Worm (Caenorhabditis elegans) whole organism, young adult: ENCODE data around the gene srg-41.

Experiments used
- B0261.1 ChIP-seq: sonication (generic microtip); optimal IDR thresholded peaks from 2 replicates; lab custom pipeline; 2016; ENCODE audit warnings: mild to moderate bottlenecking, missing genetic modification characterization, moderate library complexity, missing compliant biosample characterization
- B0336.3 ChIP-seq: fragments of 200-800 bp; sonication (Bioruptor generic); IDR thresholded peaks from 2 replicates; pipeline ENCODE4 v1.3.6; 2022; ENCODE audit warnings: missing genetic modification characterization, missing compliant biosample characterization
- D2030.7 ChIP-seq: fragments of 200-800 bp; sonication (Bioruptor generic); IDR thresholded peaks from 2 replicates; pipeline ENCODE4 v1.3.6; 2022; ENCODE audit warnings: missing genetic modification reagents, missing genetic modification characterization, missing compliant biosample characterization
- F39B2.1 ChIP-seq: fragments of 200-800 bp; sonication (Bioruptor generic); IDR thresholded peaks from 2 replicates; pipeline ENCODE4 v1.3.6; 2022; ENCODE audit warnings: missing genetic modification reagents, missing genetic modification characterization, missing compliant biosample characterization
- K12H6.12 ChIP-seq: fragments of 200-800 bp; sonication (Bioruptor generic); optimal IDR thresholded peaks from 2 replicates; lab custom pipeline; 2018; ENCODE audit warnings: mild to moderate bottlenecking, missing genetic modification characterization, missing compliant biosample characterization
- Y53G8AR.9 ChIP-seq: fragments of 200-800 bp; sonication (Bioruptor generic); conservative IDR thresholded peaks from 2 replicates; pipeline ENCODE4 v1.3.6; 2022; ENCODE audit warnings: missing genetic modification reagents, missing genetic modification characterization, missing compliant biosample characterization
- Y79H2A.3 ChIP-seq: fragments of 200-800 bp; sonication (Bioruptor generic); conservative IDR thresholded peaks from 2 replicates; pipeline ENCODE4 v1.3.6; 2022; ENCODE audit warnings: missing genetic modification reagents, missing genetic modification characterization, missing compliant biosample characterization
- ama-1 ChIP-seq, 3 experiments: fragments of 150-350 bp in 1 of 3; sonication (generic microtip) in 2 of 3; optimal IDR thresholded peaks; 2 replicates each; lab custom pipeline; 2014 to 2018; ENCODE audit warnings: missing biosample characterization in 2 of 3, missing genetic modification characterization in 2 of 3, missing genetic modification reagents in 2 of 3
- aptf-2 ChIP-seq: fragments of 200-800 bp; sonication (Bioruptor generic); conservative IDR thresholded peaks from 2 replicates; pipeline ENCODE4 v1.3.6; 2022; ENCODE audit warnings: missing genetic modification reagents, missing genetic modification characterization, missing compliant biosample characterization
- attf-5 ChIP-seq: fragments of 200-800 bp; sonication (Bioruptor generic); optimal IDR thresholded peaks from 2 replicates; lab custom pipeline; 2018; ENCODE audit warnings: mild to moderate bottlenecking, missing genetic modification characterization, missing compliant biosample characterization
- bed-1 ChIP-seq: fragments of 200-800 bp; sonication (Bioruptor generic); IDR thresholded peaks from 2 replicates; pipeline ENCODE4 v1.3.6; 2022; ENCODE audit warnings: missing genetic modification reagents, missing genetic modification characterization, missing compliant biosample characterization
- cebp-1 ChIP-seq, 2 experiments: fragments of 200-800 bp in 1 of 2; sonication (Bioruptor generic) in 1 of 2; sonication (generic microtip) in 1 of 2; IDR thresholded peaks in 1 of 2; optimal IDR thresholded peaks in 1 of 2; 2 replicates each; pipeline versions ENCODE4 v1.3.6 to Lab custom; 2017 to 2022; ENCODE audit warnings: missing compliant biosample characterization in 2 of 2, missing genetic modification characterization in 2 of 2, mild to moderate bottlenecking in 1 of 2, missing genetic modification reagents in 1 of 2, moderate library complexity in 1 of 2
- cebp-2 ChIP-seq: fragments of 200-800 bp; sonication (Bioruptor generic); IDR thresholded peaks from 2 replicates; pipeline ENCODE4 v1.3.6; 2022; ENCODE audit warnings: missing genetic modification characterization, missing compliant biosample characterization
- ceh-27 ChIP-seq: fragments of 200-800 bp; sonication (Bioruptor generic); optimal IDR thresholded peaks from 2 replicates; lab custom pipeline; 2018; ENCODE audit warnings: mild to moderate bottlenecking, missing genetic modification characterization, moderate library complexity, missing compliant biosample characterization
- die-1 ChIP-seq: sonication (generic microtip); optimal IDR thresholded peaks from 2 replicates; lab custom pipeline; 2016; ENCODE audit warnings: missing genotype, mild to moderate bottlenecking, missing genetic modification characterization, missing compliant biosample characterization
- dpff-1 ChIP-seq: sonication (generic microtip); optimal IDR thresholded peaks from 2 replicates; lab custom pipeline; 2017; ENCODE audit warnings: mild to moderate bottlenecking, missing genetic modification characterization, missing compliant biosample characterization
- efl-1 ChIP-seq: fragments of 150-350 bp; optimal IDR thresholded peaks from 2 replicates; lab custom pipeline; 2014; ENCODE audit warnings: missing biosample characterization, missing genetic modification reagents, missing genetic modification characterization
- egl-44 ChIP-seq: fragments of 200-800 bp; sonication (Bioruptor generic); IDR thresholded peaks from 2 replicates; pipeline ENCODE4 v1.3.6; 2022; ENCODE audit warnings: missing genetic modification reagents, missing genetic modification characterization, missing compliant biosample characterization
- egrh-3 ChIP-seq: fragments of 200-800 bp; sonication (Bioruptor generic); IDR thresholded peaks from 2 replicates; pipeline ENCODE4 v1.3.6; 2022; ENCODE audit warnings: missing genetic modification reagents, missing genetic modification characterization, missing compliant biosample characterization
- ets-4 ChIP-seq: fragments of 200-800 bp; sonication (Bioruptor generic); optimal IDR thresholded peaks from 2 replicates; lab custom pipeline; 2018; ENCODE audit warnings: mild to moderate bottlenecking, missing genetic modification characterization, missing compliant biosample characterization
- let-607 ChIP-seq, 2 experiments: fragments of 200-800 bp in 1 of 2; sonication (Bioruptor generic) in 1 of 2; sonication (generic microtip) in 1 of 2; optimal IDR thresholded peaks; 2 replicates each; lab custom pipeline; 2016 to 2018; ENCODE audit warnings: mild to moderate bottlenecking in 2 of 2, missing compliant biosample characterization in 2 of 2, missing genetic modification characterization in 2 of 2, moderate library complexity in 2 of 2, missing genotype in 1 of 2
- lin-26 ChIP-seq: fragments of 200-800 bp; sonication (Bioruptor generic); IDR thresholded peaks from 2 replicates; pipeline ENCODE4 v1.3.6; 2022; ENCODE audit warnings: missing genetic modification reagents, missing genetic modification characterization, missing compliant biosample characterization
- lin-35 ChIP-seq, 3 experiments: fragments of 150-350 bp in 2 of 3; sonication (generic microtip) in 1 of 3; optimal IDR thresholded peaks; 2 replicates each; lab custom pipeline; 2014 to 2018; ENCODE audit warnings: missing biosample characterization in 3 of 3, missing genetic modification characterization in 3 of 3, missing genetic modification reagents in 3 of 3
- lin-40 ChIP-seq: sonication (generic microtip); optimal IDR thresholded peaks from 2 replicates; lab custom pipeline; 2016; ENCODE audit warnings: missing genetic modification characterization, mild to moderate bottlenecking, missing compliant biosample characterization, missing genotype, missing genetic modification reagents
- lsl-1 ChIP-seq: fragments of 200-800 bp; sonication (Bioruptor generic); optimal IDR thresholded peaks from 2 replicates; lab custom pipeline; 2018; ENCODE audit warnings: mild to moderate bottlenecking, missing genetic modification characterization, moderate library complexity, missing compliant biosample characterization
- madf-3 ChIP-seq: fragments of 200-800 bp; sonication (Bioruptor generic); IDR thresholded peaks from 2 replicates; pipeline ENCODE4 v1.3.6; 2022; ENCODE audit warnings: missing genetic modification reagents, missing genetic modification characterization, missing compliant biosample characterization
- madf-6 ChIP-seq: fragments of 200-800 bp; sonication (Bioruptor generic); IDR thresholded peaks from 2 replicates; pipeline ENCODE4 v1.3.6; 2022; ENCODE audit warnings: missing genetic modification reagents, missing genetic modification characterization, missing compliant biosample characterization
- madf-8 ChIP-seq: fragments of 200-800 bp; sonication (Bioruptor generic); conservative IDR thresholded peaks from 2 replicates; pipeline ENCODE4 v1.3.6; 2022; ENCODE audit warnings: missing genetic modification reagents, missing genetic modification characterization, missing compliant biosample characterization
- mel-28 ChIP-seq: sonication (generic microtip); optimal IDR thresholded peaks from 2 replicates; lab custom pipeline; 2016; ENCODE audit warnings: borderline replicate concordance, mild to moderate bottlenecking, missing genetic modification characterization, missing compliant biosample characterization
- nfya-1 ChIP-seq: sonication (generic microtip); optimal IDR thresholded peaks from 2 replicates; lab custom pipeline; 2017; ENCODE audit warnings: antibody characterized with exemption, missing compliant biosample characterization, missing genetic modification characterization, borderline replicate concordance; ENCODE audit not compliant: insufficient read depth
- nfya-2 ChIP-seq: fragments of 200-800 bp; sonication (Bioruptor generic); IDR thresholded peaks from 2 replicates; pipeline ENCODE4 v1.3.6; 2022; ENCODE audit warnings: missing genetic modification reagents, missing genetic modification characterization, missing compliant biosample characterization
- nfyb-1 ChIP-seq: fragments of 200-800 bp; sonication (Bioruptor generic); IDR thresholded peaks from 2 replicates; pipeline ENCODE4 v1.3.6; 2022; ENCODE audit warnings: missing genetic modification reagents, missing genetic modification characterization, missing compliant biosample characterization
- nhr-179 ChIP-seq: sonication (generic microtip); optimal IDR thresholded peaks from 2 replicates; lab custom pipeline; 2016; ENCODE audit warnings: mild to moderate bottlenecking, missing genetic modification characterization, missing compliant biosample characterization
- nhr-80 ChIP-seq: sonication (generic microtip); optimal IDR thresholded peaks from 2 replicates; lab custom pipeline; 2016; ENCODE audit warnings: missing genetic modification characterization, missing compliant biosample characterization
- pbrm-1 ChIP-seq: fragments of 200-800 bp; sonication (Bioruptor generic); IDR thresholded peaks from 2 replicates; pipeline ENCODE4 v1.3.6; 2022; ENCODE audit warnings: missing genetic modification reagents, missing genetic modification characterization, missing compliant biosample characterization
- rcor-1 ChIP-seq: fragments of 200-800 bp; sonication (Bioruptor generic); IDR thresholded peaks from 2 replicates; pipeline ENCODE4 v1.3.6; 2022; ENCODE audit warnings: missing genetic modification reagents, missing genetic modification characterization, missing compliant biosample characterization
- rpc-1 ChIP-seq, 2 experiments: fragments of 150-350 bp in 1 of 2; sonication (generic microtip) in 1 of 2; optimal IDR thresholded peaks; 2 replicates each; lab custom pipeline; 2014 to 2018; ENCODE audit warnings: missing biosample characterization in 1 of 2, missing genetic modification characterization in 1 of 2, missing genetic modification reagents in 1 of 2, missing genotype in 1 of 2
- snpc-1.1 ChIP-seq: sonication (generic microtip); optimal IDR thresholded peaks from 2 replicates; lab custom pipeline; 2017; ENCODE audit warnings: missing genetic modification characterization, mild to moderate bottlenecking, missing compliant biosample characterization, antibody characterized with exemption, moderate library complexity, missing genotype, missing genetic modification reagents; ENCODE audit not compliant: insufficient read depth
- snpc-3.4 ChIP-seq: sonication (generic microtip); optimal IDR thresholded peaks from 2 replicates; lab custom pipeline; 2017; ENCODE audit warnings: missing genetic modification characterization, mild to moderate bottlenecking, missing compliant biosample characterization, antibody characterized with exemption, moderate library complexity, missing genotype, missing genetic modification reagents
- ztf-18 ChIP-seq: sonication (generic microtip); optimal IDR thresholded peaks from 2 replicates; lab custom pipeline; 2016; ENCODE audit warnings: missing genotype, mild to moderate bottlenecking, missing genetic modification characterization, missing compliant biosample characterization
- ztf-22 ChIP-seq: fragments of 200-800 bp; sonication (Bioruptor generic); optimal IDR thresholded peaks from 2 replicates; lab custom pipeline; 2018; ENCODE audit warnings: mild to moderate bottlenecking, missing genetic modification characterization, moderate library complexity, missing compliant biosample characterization
- ztf-26 ChIP-seq: sonication (generic microtip); optimal IDR thresholded peaks from 2 replicates; lab custom pipeline; 2017; ENCODE audit warnings: missing genetic modification characterization, missing compliant biosample characterization
- ztf-3 ChIP-seq: fragments of 200-800 bp; sonication (Bioruptor generic); optimal IDR thresholded peaks from 2 replicates; lab custom pipeline; 2018; ENCODE audit warnings: mild to moderate bottlenecking, missing genetic modification characterization, missing compliant biosample characterization

srg-41 gene

DNA sequence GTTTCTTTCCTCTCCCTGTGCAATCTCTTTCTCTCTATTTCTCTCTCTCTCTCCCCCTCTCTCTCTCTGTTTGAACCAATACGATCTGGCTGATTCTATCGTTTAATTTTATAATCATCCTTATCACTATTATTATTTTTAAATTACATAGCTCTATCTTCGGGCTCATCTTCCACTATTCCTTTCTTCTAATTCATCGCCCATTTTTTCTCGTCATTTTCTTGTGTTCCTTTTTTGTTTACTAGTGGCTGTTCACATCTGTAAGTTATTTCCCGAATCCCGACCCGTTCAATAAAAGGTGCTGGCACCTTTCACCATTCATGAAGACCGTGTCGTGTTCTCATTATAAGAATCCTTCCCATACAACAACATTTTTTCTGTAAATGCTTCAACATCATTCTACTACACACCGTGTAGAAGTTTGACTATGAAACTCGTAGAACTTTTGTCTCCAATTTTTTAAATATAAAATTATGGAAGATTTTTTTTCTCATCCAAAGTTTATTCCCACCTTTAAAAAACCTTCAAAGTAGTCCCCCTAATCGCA, 43.4 kb downstream of the srg-41 start (continued):
- TF ChIP-seq ceh-27 (GFP tag; lab: Kevin White, UChicago), result no peak
- no peak for TF ChIP-seq snpc-1.1
- no peak for TF ChIP-seq nhr-179 (tag; lab: Kevin White, UChicago)
- no peak for TF ChIP-seq ztf-18 (tag; lab: Kevin White, UChicago)
- no peak for TF ChIP-seq madf-6 (GFP tag; lab: Robert Waterston, UW)
- TF ChIP-seq Y53G8AR.9 (GFP tag; lab: Robert Waterston, UW), result peak; percentile 38; the same call in 1 of the 2 replicates
- TF ChIP-seq nfya-2 (GFP tag; lab: Robert Waterston, UW), result no peak
- TF ChIP-seq madf-3 (GFP tag; lab: Robert Waterston, UW), result 0 out of 2 replicates have a peak, but pooled peaks have one; percentile 39
- no peak for TF ChIP-seq die-1 (tag; lab: Kevin White, UChicago)
- peak in 1 of 2 experiments; percentile 28 for TF ChIP-seq let-607 (tag; optimal IDR thresholded peaks at IDR 0.05; lab: Kevin White, UChicago)
- TF ChIP-seq lsl-1, result no peak
- TF ChIP-seq ztf-3 (GFP tag; lab: Kevin White, UChicago), result no peak
- no peak for TF ChIP-seq egrh-3 (GFP tag; lab: Robert Waterston, UW)
- TF ChIP-seq madf-8 (GFP tag; lab: Robert Waterston, UW), result no peak

DNA sequence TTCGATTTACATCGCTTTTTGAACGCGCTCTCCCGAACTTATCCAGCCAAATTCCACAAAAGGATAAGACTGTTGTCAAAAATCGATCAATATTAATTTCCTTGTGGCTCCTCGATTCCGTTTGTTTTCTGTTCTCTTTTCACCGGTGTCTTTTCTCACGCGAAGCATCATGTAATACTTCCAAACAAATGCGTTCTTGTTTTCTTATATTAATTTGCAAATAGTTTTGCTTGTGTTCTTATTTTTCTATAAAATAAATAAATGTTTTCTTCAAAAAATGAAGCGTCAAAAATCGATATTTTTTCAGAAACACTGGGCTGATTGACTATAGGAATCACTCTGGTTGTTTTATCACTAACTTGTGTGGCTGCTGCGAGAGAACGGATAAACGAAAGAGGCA, 48.1 kb downstream of the srg-41 start, which contains the start of gene math-33:
Gene math-33, plus strand, starts transcription at position 301 of the 400 bp plus-strand sequence.
- TF ChIP-seq B0336.3 (GFP tag; lab: Robert Waterston, UW), result no peak
- TF ChIP-seq ama-1 (optimal IDR thresholded peaks at IDR 0.05; lab: Kevin White, UChicago), result no peak
- no peak for TF ChIP-seq ama-1 (GFP tag; optimal IDR thresholded peaks at IDR 0.05; lab: Kevin White, UChicago)
- TF ChIP-seq ets-4, result no peak
- no peak for TF ChIP-seq egl-44 (GFP tag; lab: Robert Waterston, UW)
- no peak for TF ChIP-seq snpc-3.4 (tag; lab: Kevin White, UChicago)
- TF ChIP-seq pbrm-1 (GFP tag; lab: Robert Waterston, UW), result no peak
- no peak for TF ChIP-seq nfya-1 (tag; lab: Kevin White, UChicago)
- no peak for TF ChIP-seq ztf-26
- no peak for TF ChIP-seq bed-1 (GFP tag; lab: Robert Waterston, UW)
- TF ChIP-seq nhr-80 (tag; lab: Kevin White, UChicago), result no peak
- TF ChIP-seq nfyb-1 (GFP tag; lab: Robert Waterston, UW), result no peak
- no peak for TF ChIP-seq lin-35 (GFP tag; optimal IDR thresholded peaks at IDR 0.05; lab: Kevin White, UChicago)
- no peak for TF ChIP-seq mel-28 (tag; lab: Kevin White, UChicago)
- no peak for TF ChIP-seq aptf-2
- no peak for TF ChIP-seq K12H6.12 (tag; lab: Kevin White, UChicago)
- no peak for TF ChIP-seq Y79H2A.3 (GFP tag; lab: Robert Waterston, UW)
- TF ChIP-seq F39B2.1 (GFP tag; lab: Robert Waterston, UW), result no peak
- TF ChIP-seq rcor-1 (GFP tag; lab: Robert Waterston, UW), result no peak
- no peak for TF ChIP-seq dpff-1 (tag; lab: Kevin White, UChicago)
- TF ChIP-seq B0261.1 (tag; lab: Kevin White, UChicago), result no peak

DNA sequence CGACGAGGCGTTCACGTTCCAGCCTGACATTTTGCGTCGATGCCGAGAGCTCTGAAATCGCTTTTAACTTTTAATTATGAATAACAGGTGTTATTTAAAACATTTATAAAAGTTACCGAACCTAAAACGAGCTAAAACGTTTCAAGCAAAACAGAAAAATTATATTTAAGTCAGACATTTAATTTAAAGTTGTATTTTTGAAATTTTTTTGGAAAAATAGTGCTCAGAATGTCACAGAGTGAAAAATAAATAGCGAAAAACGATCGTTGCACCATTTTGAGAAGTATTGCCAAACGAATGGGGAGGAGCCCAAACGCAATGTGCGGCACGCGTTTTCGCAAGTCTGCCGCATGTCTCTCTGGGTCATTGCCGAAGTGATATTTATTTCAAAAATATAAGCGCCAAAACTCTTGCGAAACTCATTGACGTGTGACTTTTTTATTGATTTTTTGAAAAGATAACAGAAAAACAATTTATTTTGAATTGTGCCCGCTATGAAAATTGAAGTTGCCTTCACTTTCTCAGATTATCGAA, 48.6 kb downstream of the srg-41 start, which contains the start of gene erfa-3:
Gene erfa-3, minus strand, starts transcription at position 51 of the 534 bp plus-strand sequence.
- TF ChIP-seq cebp-2 (GFP tag; lab: Robert Waterston, UW), result no peak
- TF ChIP-seq efl-1 (GFP tag; lab: Kevin White, UChicago), result peak; percentile 41
- TF ChIP-seq lsl-1, result peak; percentile 28
- TF ChIP-seq lin-40 (tag; lab: Kevin White, UChicago), result peak; percentile 49
- TF ChIP-seq lin-35 (GFP tag; optimal IDR thresholded peaks at IDR 0.05; lab: Kevin White, UChicago), result peak in 1 of 3 experiments; percentile 69
- TF ChIP-seq cebp-1 (GFP tag; IDR thresholded peaks at IDR 0.05; lab: Robert Waterston, UW), result peak; percentile 93
- peak; percentile 97 for TF ChIP-seq cebp-1 (tag; optimal IDR thresholded peaks at IDR 0.05; lab: Kevin White, UChicago)
- TF ChIP-seq lin-26 (GFP tag; lab: Robert Waterston, UW), result peak; percentile 36; the same call in 1 of the 2 replicates
- TF ChIP-seq madf-8 (GFP tag; lab: Robert Waterston, UW), result no peak
- TF ChIP-seq ztf-22 (GFP tag; lab: Kevin White, UChicago), result no peak
- TF ChIP-seq rpc-1 (optimal IDR thresholded peaks at IDR 0.05; lab: Kevin White, UChicago), result peak; percentile 44
- TF ChIP-seq rpc-1 (tag; optimal IDR thresholded peaks at IDR 0.05; lab: Kevin White, UChicago), result no peak
- peak; percentile 85 for TF ChIP-seq attf-5 (GFP tag; lab: Kevin White, UChicago)
- peak; percentile 38; the same call in 1 of the 2 replicates for TF ChIP-seq D2030.7 (GFP tag; lab: Robert Waterston, UW)
